Fruit fly (Drosophila melanogaster): ENCODE measurements around the gene fz3.

- TF ChIP-seq Pif1B (GFP tag; optimal IDR thresholded peaks at IDR 0.05): no peak
- TF ChIP-seq CG15710 (tag; optimal IDR thresholded peaks at IDR 0.05): no peak
- no peak for TF ChIP-seq Snoo (tag; optimal IDR thresholded peaks at IDR 0.05)
- TF ChIP-seq D1 (tag; optimal IDR thresholded peaks at IDR 0.05): no peak
- TF ChIP-seq CG13204 (GFP tag; optimal IDR thresholded peaks at IDR 0.05): no peak
- no peak for TF ChIP-seq CG32121 (GFP tag; IDR thresholded peaks at IDR 0.05)
- TF ChIP-seq CG17806 (tag; optimal IDR thresholded peaks at IDR 0.05): no peak
- no peak for TF ChIP-seq gl (tag; optimal IDR thresholded peaks at IDR 0.05)
Observed at dm6 chrX:753553-753952, 16.2 kb upstream of the fz3 start, which contains the start of gene CG13361.
